Fruit fly (Drosophila melanogaster) whole organism, embryonic: ENCODE results near the gene sws.

Experiments
- ATbp ChIP-seq: fragments of 200-800 bp; sonication (Bioruptor generic); optimal IDR thresholded peaks from 2 replicates; lab custom pipeline; 2017; ENCODE audit warnings: missing biosample characterization, mild to moderate bottlenecking, missing genetic modification characterization, missing genetic modification reagents
- CG10321 ChIP-seq: fragments of 200-800 bp; sonication (Bioruptor generic); IDR thresholded peaks from 2 replicates; pipeline ENCODE4 v1.3.6; 2022; ENCODE audit warnings: missing biosample characterization, missing genetic modification characterization
- CG11504 ChIP-seq: fragments of 200-800 bp; sonication (Bioruptor generic); optimal IDR thresholded peaks from 3 replicates; lab custom pipeline; 2019; ENCODE audit warnings: missing biosample characterization, mild to moderate bottlenecking, missing genetic modification characterization, moderate library complexity
- CG11696 ChIP-seq: fragments of 200-800 bp; sonication (Bioruptor generic); IDR thresholded peaks from 2 replicates; pipeline ENCODE4 v1.3.6; 2022; ENCODE audit warnings: missing biosample characterization, missing genetic modification characterization
- CG12104 ChIP-seq: fragments of 200-800 bp; sonication (Bioruptor generic); optimal IDR thresholded peaks from 3 replicates; lab custom pipeline; 2016; ENCODE audit warnings: missing biosample characterization, missing genetic modification characterization
- CG13424 ChIP-seq: fragments of 200-800 bp; sonication (Bioruptor generic); optimal IDR thresholded peaks from 2 replicates; lab custom pipeline; 2019; ENCODE audit warnings: missing biosample characterization, mild to moderate bottlenecking, missing genetic modification characterization, moderate library complexity
- CG15696 ChIP-seq: fragments of 200-800 bp; sonication (Bioruptor generic); optimal IDR thresholded peaks from 2 replicates; lab custom pipeline; 2019; ENCODE audit warnings: missing biosample characterization, mild to moderate bottlenecking, missing genetic modification characterization, moderate library complexity
- CG16813 ChIP-seq: fragments of 200-800 bp; sonication (Bioruptor generic); IDR thresholded peaks from 3 replicates; pipeline ENCODE4 v1.3.6; 2022; ENCODE audit warnings: missing biosample characterization, missing genetic modification characterization; ENCODE audit not compliant: partially characterized antibody
- CG18011 ChIP-seq: fragments of 200-800 bp; sonication (Bioruptor generic); optimal IDR thresholded peaks from 2 replicates; lab custom pipeline; 2017; ENCODE audit warnings: missing biosample characterization, missing genetic modification characterization, mild to moderate bottlenecking, moderate library complexity, missing genotype
- CG2712 ChIP-seq: fragments of 200-800 bp; optimal IDR thresholded peaks from 3 replicates; lab custom pipeline; 2019; ENCODE audit warnings: missing biosample characterization, mild to moderate bottlenecking, missing genetic modification characterization, moderate library complexity
- CG31441 ChIP-seq: fragments of 200-800 bp; sonication (Bioruptor generic); IDR thresholded peaks from 2 replicates; pipeline ENCODE4 v1.3.6; 2022; ENCODE audit warnings: missing biosample characterization, missing genetic modification characterization
- CG4404 ChIP-seq: fragments of 200-800 bp; sonication (Bioruptor generic); IDR thresholded peaks from 2 replicates; pipeline ENCODE4 v1.3.6; 2022; ENCODE audit warnings: missing biosample characterization, missing genetic modification characterization
- CG9215 ChIP-seq: fragments of 200-800 bp; sonication (Bioruptor generic); IDR thresholded peaks from 2 replicates; pipeline ENCODE4 v1.3.6; 2022; ENCODE audit warnings: missing biosample characterization, missing genetic modification characterization
- CoRest ChIP-seq: fragments of 200-800 bp; sonication (Bioruptor generic); optimal IDR thresholded peaks from 3 replicates; lab custom pipeline; 2018; ENCODE audit warnings: missing biosample characterization, mild to moderate bottlenecking, missing genetic modification characterization, moderate library complexity
- D19B ChIP-seq: fragments of 200-800 bp; sonication (Bioruptor generic); optimal IDR thresholded peaks from 2 replicates; lab custom pipeline; 2017; ENCODE audit warnings: missing biosample characterization, mild to moderate bottlenecking, missing genetic modification characterization
- Dip2 ChIP-seq: fragments of 200-800 bp; sonication (Bioruptor generic); IDR thresholded peaks from 2 replicates; pipeline ENCODE4 v1.3.6; 2022; ENCODE audit warnings: missing biosample characterization, missing genetic modification characterization
- Dll ChIP-seq: fragments of 200-800 bp; sonication (Bioruptor generic); IDR thresholded peaks from 4 replicates; pipeline ENCODE4 v1.3.6; 2022; ENCODE audit warnings: missing biosample characterization, missing genetic modification characterization; ENCODE audit not compliant: partially characterized antibody
- Ets97D ChIP-seq: fragments of 200-800 bp; sonication (Bioruptor generic); optimal IDR thresholded peaks from 3 replicates; lab custom pipeline; 2016; ENCODE audit warnings: missing biosample characterization, missing genetic modification characterization
- Fer2 ChIP-seq: fragments of 200-800 bp; sonication (Bioruptor generic); optimal IDR thresholded peaks from 2 replicates; lab custom pipeline; 2018; ENCODE audit warnings: missing biosample characterization, mild to moderate bottlenecking, missing genetic modification characterization, moderate library complexity
- GATAe ChIP-seq: fragments of 200-800 bp; sonication (Bioruptor generic); conservative IDR thresholded peaks from 2 replicates; pipeline ENCODE4 v1.3.6; 2022; ENCODE audit warnings: missing biosample characterization, missing genetic modification characterization
- HmgD ChIP-seq: fragments of 200-800 bp; sonication (Bioruptor generic); optimal IDR thresholded peaks from 3 replicates; lab custom pipeline; 2016; ENCODE audit warnings: missing biosample characterization, missing genetic modification characterization
- Hr3 ChIP-seq: fragments of 200-800 bp; sonication (Bioruptor generic); optimal IDR thresholded peaks from 3 replicates; lab custom pipeline; 2016; ENCODE audit warnings: missing biosample characterization, missing genetic modification characterization
- Nf-YB ChIP-seq: fragments of 200-800 bp; sonication (Bioruptor generic); optimal IDR thresholded peaks from 3 replicates; lab custom pipeline; 2019; ENCODE audit warnings: missing biosample characterization, mild to moderate bottlenecking, missing genetic modification characterization, moderate library complexity
- Optix ChIP-seq: fragments of 200-800 bp; sonication (Bioruptor generic); IDR thresholded peaks from 3 replicates; pipeline ENCODE4 v1.3.6; 2022; ENCODE audit warnings: missing biosample characterization, missing genetic modification characterization
- Ravus ChIP-seq: fragments of 200-800 bp; sonication (Bioruptor generic); IDR thresholded peaks from 2 replicates; pipeline ENCODE4 v1.3.6; 2022; ENCODE audit warnings: missing biosample characterization, missing genetic modification characterization
- Sox102F ChIP-seq: fragments of 200-800 bp; sonication (Bioruptor generic); optimal IDR thresholded peaks from 2 replicates; lab custom pipeline; 2018; ENCODE audit warnings: missing biosample characterization, mild to moderate bottlenecking, missing genetic modification characterization, moderate library complexity
- Xrp1 ChIP-seq: fragments of 200-800 bp; sonication (Bioruptor generic); IDR thresholded peaks from 2 replicates; pipeline ENCODE4 v1.3.6; 2022; ENCODE audit warnings: missing biosample characterization, missing genetic modification characterization
- bbx ChIP-seq: fragments of 200-800 bp; sonication (Bioruptor generic); IDR thresholded peaks from 2 replicates; pipeline ENCODE4 v1.3.6; 2022; ENCODE audit warnings: missing biosample characterization, missing genetic modification characterization; ENCODE audit not compliant: partially characterized antibody
- bigmax ChIP-seq: fragments of 200-800 bp; sonication (Bioruptor generic); optimal IDR thresholded peaks from 2 replicates; lab custom pipeline; 2018; ENCODE audit warnings: missing biosample characterization, mild to moderate bottlenecking, missing genetic modification characterization
- dan ChIP-seq: fragments of 200-800 bp; sonication (Bioruptor generic); IDR thresholded peaks from 2 replicates; pipeline ENCODE4 v1.3.6; 2022; ENCODE audit warnings: missing biosample characterization, missing genetic modification characterization
- dmrt99B ChIP-seq: fragments of 200-800 bp; sonication (Bioruptor generic); optimal IDR thresholded peaks from 2 replicates; lab custom pipeline; 2018; ENCODE audit warnings: missing biosample characterization, mild to moderate bottlenecking, missing genetic modification characterization, moderate library complexity
- exex ChIP-seq: fragments of 200-800 bp; sonication (Bioruptor generic); optimal IDR thresholded peaks from 4 replicates; lab custom pipeline; 2018; ENCODE audit warnings: missing biosample characterization, mild to moderate bottlenecking, missing genetic modification characterization, moderate library complexity
- gcm2 ChIP-seq: fragments of 200-800 bp; sonication (Bioruptor generic); optimal IDR thresholded peaks from 2 replicates; lab custom pipeline; 2016; ENCODE audit warnings: missing biosample characterization, missing genetic modification characterization
- ham ChIP-seq: fragments of 200-800 bp; sonication (Bioruptor generic); IDR thresholded peaks from 2 replicates; pipeline ENCODE4 v1.3.6; 2022; ENCODE audit warnings: missing biosample characterization, missing genetic modification characterization
- her ChIP-seq: fragments of 200-800 bp; sonication (Bioruptor generic); optimal IDR thresholded peaks from 2 replicates; lab custom pipeline; 2016; ENCODE audit warnings: missing biosample characterization, missing genetic modification characterization
- inv ChIP-seq: fragments of 200-800 bp; sonication (Bioruptor generic); IDR thresholded peaks from 2 replicates; pipeline ENCODE4 v1.3.6; 2022; ENCODE audit warnings: missing biosample characterization, missing genetic modification characterization; ENCODE audit not compliant: partially characterized antibody
- jing ChIP-seq: fragments of 200-800 bp; sonication (Bioruptor generic); optimal IDR thresholded peaks from 2 replicates; lab custom pipeline; 2018; ENCODE audit warnings: missing biosample characterization, mild to moderate bottlenecking, missing genetic modification characterization
- kah ChIP-seq: fragments of 200-800 bp; sonication (Bioruptor generic); optimal IDR thresholded peaks from 2 replicates; lab custom pipeline; 2018; ENCODE audit warnings: missing biosample characterization, mild to moderate bottlenecking, missing genetic modification characterization
- ken ChIP-seq: fragments of 200-800 bp; sonication (Bioruptor generic); IDR thresholded peaks from 3 replicates; pipeline ENCODE4 v1.3.6; 2022; ENCODE audit warnings: missing biosample characterization, missing genetic modification characterization
- maf-S ChIP-seq: fragments of 200-800 bp; sonication (Bioruptor generic); optimal IDR thresholded peaks from 2 replicates; lab custom pipeline; 2016; ENCODE audit warnings: missing biosample characterization, missing genetic modification characterization
- nerfin-2 ChIP-seq: fragments of 200-800 bp; sonication (Bioruptor generic); IDR thresholded peaks from 2 replicates; pipeline ENCODE4 v1.3.6; 2022; ENCODE audit warnings: missing biosample characterization, missing genetic modification characterization; ENCODE audit not compliant: partially characterized antibody
- odd ChIP-seq: fragments of 200-800 bp; sonication (Bioruptor generic); optimal IDR thresholded peaks from 2 replicates; lab custom pipeline; 2017; ENCODE audit warnings: missing biosample characterization, mild to moderate bottlenecking, missing genetic modification characterization
- prd ChIP-seq, 3 experiments: fragments of >200 bp in 2 of 3; fragments of 200-800 bp in 1 of 3; sonication (Bioruptor generic) in 1 of 3; optimal IDR thresholded peaks in 2 of 3; IDR thresholded peaks in 1 of 3; 2 replicates in 2 of 3; 3 replicates in 1 of 3; pipeline versions ENCODE4 v1.3.6 to Lab custom; 2017 to 2022; ENCODE audit warnings: missing biosample characterization in 1 of 3, missing genetic modification characterization in 1 of 3
- pzg ChIP-seq: fragments of 200-800 bp; sonication (Bioruptor generic); optimal IDR thresholded peaks from 3 replicates; lab custom pipeline; 2018; ENCODE audit warnings: missing biosample characterization, mild to moderate bottlenecking, missing genetic modification characterization, moderate library complexity
- row ChIP-seq: fragments of 200-800 bp; sonication (Bioruptor generic); IDR thresholded peaks from 3 replicates; pipeline ENCODE4 v1.3.6; 2022; ENCODE audit warnings: missing biosample characterization, missing genetic modification characterization
- tup ChIP-seq: fragments of 200-800 bp; sonication (Bioruptor generic); optimal IDR thresholded peaks from 2 replicates; lab custom pipeline; 2016; ENCODE audit warnings: missing biosample characterization, mild to moderate bottlenecking, missing genetic modification characterization, moderate library complexity
- unc-4 ChIP-seq: fragments of 200-800 bp; sonication (Bioruptor generic); IDR thresholded peaks from 2 replicates; pipeline ENCODE4 v1.3.6; 2022; ENCODE audit warnings: missing biosample characterization, missing genetic modification characterization; ENCODE audit not compliant: partially characterized antibody
- unpg ChIP-seq: fragments of 200-800 bp; sonication (Bioruptor generic); optimal IDR thresholded peaks from 3 replicates; lab custom pipeline; 2018; ENCODE audit warnings: missing biosample characterization, mild to moderate bottlenecking, missing genetic modification characterization, moderate library complexity
- vnd ChIP-seq: fragments of 200-800 bp; sonication (Bioruptor generic); IDR thresholded peaks from 3 replicates; pipeline ENCODE4 v1.3.6; 2022; ENCODE audit warnings: missing biosample characterization, missing genetic modification characterization; ENCODE audit not compliant: partially characterized antibody
- z ChIP-seq: fragments of 200-800 bp; sonication (Bioruptor generic); IDR thresholded peaks from 3 replicates; pipeline ENCODE4 v1.3.6; 2022; ENCODE audit warnings: missing biosample characterization, missing genetic modification characterization

sws gene

dm6 chrX:7978027-7978426, 10.0 kb upstream of the sws start (continued):
- no peak for TF ChIP-seq Hr3 (GFP tag; lab: Kevin White, UChicago)
- no peak for TF ChIP-seq CG15696
- TF ChIP-seq ham: no peak
- TF ChIP-seq Fer2 (tag; lab: Kevin White, UChicago): no peak
- no peak for TF ChIP-seq pzg (GFP tag; lab: Kevin White, UChicago)
- TF ChIP-seq z (GFP tag; lab: Robert Waterston, UW): no peak
- no peak for TF ChIP-seq CG9215
- peak; percentile 42 for TF ChIP-seq CG2712 (tag; lab: Kevin White, UChicago)
- no peak for TF ChIP-seq CG12104
- TF ChIP-seq Dll: no peak
- TF ChIP-seq her (GFP tag; lab: Kevin White, UChicago): no peak
- TF ChIP-seq GATAe (GFP tag; lab: Robert Waterston, UW): no peak
- no peak for TF ChIP-seq CG16813 (GFP tag; lab: Robert Waterston, UW)
- TF ChIP-seq dan (GFP tag; lab: Robert Waterston, UW): no peak
- TF ChIP-seq D19B (GFP tag; lab: Kevin White, UChicago): no peak
- 0 out of 2 replicates have a peak, but pooled peaks have one; percentile 32 for TF ChIP-seq Xrp1
- TF ChIP-seq maf-S (GFP tag; lab: Kevin White, UChicago): no peak
- no peak for TF ChIP-seq nerfin-2 (GFP tag; lab: Robert Waterston, UW)
- TF ChIP-seq Dip2 (GFP tag; lab: Robert Waterston, UW): no peak
- no peak for TF ChIP-seq unc-4 (GFP tag; lab: Robert Waterston, UW)
- TF ChIP-seq CG13424: peak; percentile 9
- TF ChIP-seq CG11504 (tag; lab: Kevin White, UChicago): peak; percentile 46
- TF ChIP-seq gcm2 (GFP tag; lab: Kevin White, UChicago): no peak
- no peak for TF ChIP-seq Ets97D (GFP tag; lab: Kevin White, UChicago)
- TF ChIP-seq bigmax (GFP tag; lab: Kevin White, UChicago): no peak
- no peak for TF ChIP-seq odd (GFP tag; lab: Kevin White, UChicago)
- TF ChIP-seq dmrt99B (tag; lab: Kevin White, UChicago): peak; percentile 25
- no peak for TF ChIP-seq prd (optimal IDR thresholded peaks at IDR 0.05; lab: Kevin White, UChicago)
- peak; percentile 18; the same call in 1 of the 3 replicates for TF ChIP-seq prd (GFP tag; IDR thresholded peaks at IDR 0.05; lab: Robert Waterston, UW)
- no peak for TF ChIP-seq CG11696 (GFP tag; lab: Robert Waterston, UW)
- peak; percentile 23 for TF ChIP-seq unpg (GFP tag; lab: Kevin White, UChicago)
- no peak for TF ChIP-seq CG10321
- no peak for TF ChIP-seq CG18011 (GFP tag; lab: Kevin White, UChicago)
- peak; percentile 40 for TF ChIP-seq ATbp
- no peak for TF ChIP-seq exex (tag; lab: Kevin White, UChicago)
- TF ChIP-seq HmgD (GFP tag; lab: Kevin White, UChicago): no peak
- TF ChIP-seq row (GFP tag; lab: Robert Waterston, UW): peak; percentile 45; the same call in 2 of the 3 replicates
- no peak for TF ChIP-seq inv (GFP tag; lab: Robert Waterston, UW)
- TF ChIP-seq Optix: no peak
- no peak for TF ChIP-seq Nf-YB (GFP tag; lab: Kevin White, UChicago)
- no peak for TF ChIP-seq bbx (GFP tag; lab: Robert Waterston, UW)
- TF ChIP-seq tup (GFP tag; lab: Kevin White, UChicago): no peak
- TF ChIP-seq CG4404 (GFP tag; lab: Robert Waterston, UW): no peak
- TF ChIP-seq ken (GFP tag; lab: Robert Waterston, UW): no peak
- TF ChIP-seq Sox102F: peak; percentile 39
- TF ChIP-seq CoRest (tag; lab: Kevin White, UChicago): peak; percentile 23
- no peak for TF ChIP-seq kah (GFP tag; lab: Kevin White, UChicago)
- no peak for TF ChIP-seq Ravus (GFP tag; lab: Robert Waterston, UW)
- no peak for TF ChIP-seq vnd (GFP tag; lab: Robert Waterston, UW)
- no peak for TF ChIP-seq jing (GFP tag; lab: Kevin White, UChicago)
- peak; percentile 54 for TF ChIP-seq CG31441 (GFP tag; lab: Robert Waterston, UW)
